Worm (Caenorhabditis elegans) whole organism, young adult: ENCODE measurements around the gene msp-56.
A peak's percentile ranks its signal among the peaks of the same experiment; 100 is the strongest.

ENCODE experiments used
- F52B5.7 ChIP-seq: sonication (generic microtip); optimal IDR thresholded peaks from 2 replicates; lab custom pipeline; 2016; ENCODE audit warnings: mild to moderate bottlenecking, missing genetic modification characterization, missing compliant biosample characterization
- Y95B8A.8 ChIP-seq: fragments of 200-800 bp; sonication (Bioruptor generic); IDR thresholded peaks from 2 replicates; pipeline ENCODE4 v1.3.6; 2022; ENCODE audit warnings: missing genetic modification reagents, missing genetic modification characterization, missing compliant biosample characterization
- ama-1 ChIP-seq, 3 experiments: fragments of 150-350 bp in 1 of 3; sonication (generic microtip) in 2 of 3; optimal IDR thresholded peaks; 2 replicates each; lab custom pipeline; 2014 to 2018; ENCODE audit warnings: missing biosample characterization in 2 of 3, missing genetic modification characterization in 2 of 3, missing genetic modification reagents in 2 of 3
- atf-7 ChIP-seq: sonication (generic microtip); optimal IDR thresholded peaks from 2 replicates; lab custom pipeline; 2017; ENCODE audit warnings: mild to moderate bottlenecking, missing genetic modification characterization, missing compliant biosample characterization
- cebp-2 ChIP-seq: fragments of 200-800 bp; sonication (Bioruptor generic); IDR thresholded peaks from 2 replicates; pipeline ENCODE4 v1.3.6; 2022; ENCODE audit warnings: missing genetic modification characterization, missing compliant biosample characterization
- dpl-1 ChIP-seq: fragments of 150-350 bp; optimal IDR thresholded peaks from 2 replicates; lab custom pipeline; 2014; ENCODE audit warnings: missing biosample characterization, missing genetic modification reagents, missing genetic modification characterization
- lin-35 ChIP-seq, 3 experiments: fragments of 150-350 bp in 2 of 3; sonication (generic microtip) in 1 of 3; optimal IDR thresholded peaks; 2 replicates each; lab custom pipeline; 2014 to 2018; ENCODE audit warnings: missing biosample characterization in 3 of 3, missing genetic modification characterization in 3 of 3, missing genetic modification reagents in 3 of 3
- madf-3 ChIP-seq: fragments of 200-800 bp; sonication (Bioruptor generic); IDR thresholded peaks from 2 replicates; pipeline ENCODE4 v1.3.6; 2022; ENCODE audit warnings: missing genetic modification reagents, missing genetic modification characterization, missing compliant biosample characterization
- nfya-1 ChIP-seq: sonication (generic microtip); optimal IDR thresholded peaks from 2 replicates; lab custom pipeline; 2017; ENCODE audit warnings: antibody characterized with exemption, missing compliant biosample characterization, missing genetic modification characterization, borderline replicate concordance; ENCODE audit not compliant: insufficient read depth
- sea-2 ChIP-seq: fragments of 200-800 bp; sonication (Bioruptor generic); IDR thresholded peaks from 2 replicates; pipeline ENCODE4 v1.3.6; 2022; ENCODE audit warnings: missing genetic modification characterization, missing compliant biosample characterization
- unc-130 ChIP-seq: sonication (generic microtip); optimal IDR thresholded peaks from 2 replicates; lab custom pipeline; 2016; ENCODE audit warnings: missing genetic modification reagents, missing genetic modification characterization, missing compliant biosample characterization

- no peak for TF ChIP-seq unc-130 (GFP tag; lab: Kevin White, UChicago)
- TF ChIP-seq Y95B8A.8, result no peak
- no peak for TF ChIP-seq madf-3 (GFP tag; lab: Robert Waterston, UW)
- TF ChIP-seq atf-7 (tag; lab: Kevin White, UChicago), result peak; percentile 74
- no peak for TF ChIP-seq ama-1 (optimal IDR thresholded peaks at IDR 0.05; lab: Kevin White, UChicago)
- no peak for TF ChIP-seq ama-1 (GFP tag; optimal IDR thresholded peaks at IDR 0.05; lab: Kevin White, UChicago)
- TF ChIP-seq dpl-1 (GFP tag; lab: Kevin White, UChicago), result no peak
- no peak for TF ChIP-seq lin-35 (GFP tag; optimal IDR thresholded peaks at IDR 0.05; lab: Kevin White, UChicago)
- TF ChIP-seq F52B5.7 (tag; lab: Kevin White, UChicago), result no peak
- no peak for TF ChIP-seq cebp-2
- TF ChIP-seq nfya-1 (tag; lab: Kevin White, UChicago), result no peak
- TF ChIP-seq sea-2 (GFP tag; lab: Robert Waterston, UW), result no peak
These were observed 39.9 kb upstream of the msp-56 start for ce11 chrIV:9801418-9801817.
